Fruit fly (Drosophila melanogaster) whole organism, embryonic: ENCODE results near the gene CG10347.
A peak's percentile ranks its signal among the peaks of the same experiment; 100 is the strongest.

Experiments
- Atf-2 ChIP-seq: fragments of 200-800 bp; sonication (Bioruptor generic); optimal IDR thresholded peaks from 2 replicates; lab custom pipeline; 2016; ENCODE audit warnings: missing biosample characterization, missing genetic modification characterization
- CG10147 ChIP-seq: fragments of 200-800 bp; sonication (Bioruptor generic); optimal IDR thresholded peaks from 2 replicates; lab custom pipeline; 2019; ENCODE audit warnings: missing biosample characterization, mild to moderate bottlenecking, missing genetic modification characterization, moderate library complexity
- CG1024 ChIP-seq: fragments of 200-800 bp; sonication (Bioruptor generic); IDR thresholded peaks from 2 replicates; pipeline ENCODE4 v1.3.6; 2022; ENCODE audit warnings: missing biosample characterization, missing genetic modification characterization
- CG11398 ChIP-seq: fragments of 200-800 bp; sonication (Bioruptor generic); optimal IDR thresholded peaks from 2 replicates; lab custom pipeline; 2016; ENCODE audit warnings: missing biosample characterization, missing genetic modification characterization
- CG11560 ChIP-seq: fragments of 200-800 bp; sonication (Bioruptor generic); IDR thresholded peaks from 3 replicates; pipeline ENCODE4 v1.3.6; 2022; ENCODE audit warnings: missing biosample characterization, missing genetic modification characterization
- CG11696 ChIP-seq: fragments of 200-800 bp; sonication (Bioruptor generic); IDR thresholded peaks from 2 replicates; pipeline ENCODE4 v1.3.6; 2022; ENCODE audit warnings: missing biosample characterization, missing genetic modification characterization
- CG12071 ChIP-seq: fragments of 200-800 bp; sonication (Bioruptor generic); optimal IDR thresholded peaks from 3 replicates; lab custom pipeline; 2018; ENCODE audit warnings: missing biosample characterization, mild to moderate bottlenecking, missing genetic modification characterization
- CG12155 ChIP-seq: fragments of 200-800 bp; sonication (Bioruptor generic); optimal IDR thresholded peaks from 3 replicates; lab custom pipeline; 2016; ENCODE audit warnings: missing biosample characterization, missing genetic modification characterization
- CG13287 ChIP-seq: fragments of 200-800 bp; sonication (Bioruptor generic); IDR thresholded peaks from 2 replicates; pipeline ENCODE4 v1.3.6; 2022; ENCODE audit warnings: missing biosample characterization, missing genetic modification characterization; ENCODE audit not compliant: partially characterized antibody
- CG13894 ChIP-seq: fragments of 200-800 bp; sonication (Bioruptor generic); optimal IDR thresholded peaks from 3 replicates; lab custom pipeline; 2018; ENCODE audit warnings: missing biosample characterization, mild to moderate bottlenecking, missing genetic modification characterization, moderate library complexity
- CG14014 ChIP-seq: fragments of 200-800 bp; sonication (Bioruptor generic); IDR thresholded peaks from 2 replicates; pipeline ENCODE4 v1.3.6; 2022; ENCODE audit warnings: missing biosample characterization, missing genetic modification characterization
- CG16863 ChIP-seq: fragments of 200-800 bp; sonication (Bioruptor generic); optimal IDR thresholded peaks from 3 replicates; lab custom pipeline; 2016; ENCODE audit warnings: missing biosample characterization, missing genetic modification characterization
- CG17359 ChIP-seq: fragments of 200-800 bp; sonication (Bioruptor generic); optimal IDR thresholded peaks from 3 replicates; lab custom pipeline; 2018; ENCODE audit warnings: missing biosample characterization, mild to moderate bottlenecking, missing genetic modification characterization, moderate library complexity
- CG2120 ChIP-seq: fragments of 200-800 bp; sonication (Bioruptor generic); optimal IDR thresholded peaks from 3 replicates; lab custom pipeline; 2016; ENCODE audit warnings: missing biosample characterization, missing genetic modification characterization
- CG31224 ChIP-seq: fragments of 200-800 bp; sonication (Bioruptor generic); IDR thresholded peaks from 2 replicates; pipeline ENCODE4 v1.3.6; 2022; ENCODE audit warnings: missing biosample characterization, missing genetic modification characterization
- CG4424 ChIP-seq: fragments of 200-800 bp; sonication (Bioruptor generic); optimal IDR thresholded peaks from 3 replicates; lab custom pipeline; 2016; ENCODE audit warnings: missing biosample characterization, missing genetic modification characterization
- CG6689 ChIP-seq: fragments of 200-800 bp; sonication (Bioruptor generic); IDR thresholded peaks from 2 replicates; pipeline ENCODE4 v1.3.6; 2022; ENCODE audit warnings: missing biosample characterization, missing genetic modification characterization
- CG7556 ChIP-seq: fragments of 200-800 bp; sonication (Bioruptor generic); optimal IDR thresholded peaks from 2 replicates; lab custom pipeline; 2017; ENCODE audit warnings: missing biosample characterization, mild to moderate bottlenecking, missing genetic modification characterization
- CG7987 ChIP-seq: fragments of 200-800 bp; sonication (Bioruptor generic); optimal IDR thresholded peaks from 2 replicates; lab custom pipeline; 2018; ENCODE audit warnings: missing biosample characterization, mild to moderate bottlenecking, missing genetic modification characterization, moderate library complexity
- CG8765 ChIP-seq: fragments of 200-800 bp; sonication (Bioruptor generic); IDR thresholded peaks from 2 replicates; pipeline ENCODE4 v1.3.6; 2022; ENCODE audit warnings: missing biosample characterization, missing genetic modification characterization
- CG9437 ChIP-seq: fragments of 200-800 bp; sonication (Bioruptor generic); optimal IDR thresholded peaks from 2 replicates; lab custom pipeline; 2018; ENCODE audit warnings: missing biosample characterization, mild to moderate bottlenecking, missing genetic modification characterization
- CG9609 ChIP-seq: fragments of 200-800 bp; sonication (Bioruptor generic); optimal IDR thresholded peaks from 3 replicates; lab custom pipeline; 2016; ENCODE audit warnings: missing biosample characterization, missing genetic modification characterization
- Chrac-16 ChIP-seq: fragments of 200-800 bp; sonication (Bioruptor generic); optimal IDR thresholded peaks from 3 replicates; lab custom pipeline; 2016; ENCODE audit warnings: missing biosample characterization, missing genetic modification characterization
- CrebB ChIP-seq: fragments of 200-800 bp; sonication (Bioruptor generic); optimal IDR thresholded peaks from 3 replicates; lab custom pipeline; 2018; ENCODE audit warnings: missing biosample characterization, mild to moderate bottlenecking, missing genetic modification characterization
- D19A ChIP-seq: fragments of 200-800 bp; optimal IDR thresholded peaks from 3 replicates; lab custom pipeline; 2019; ENCODE audit warnings: missing biosample characterization, mild to moderate bottlenecking, missing genetic modification characterization, moderate library complexity
- Deaf1 ChIP-seq: fragments of 200-800 bp; optimal IDR thresholded peaks from 3 replicates; lab custom pipeline; 2019; ENCODE audit warnings: missing biosample characterization, mild to moderate bottlenecking, missing genetic modification characterization, moderate library complexity
- Doc3 ChIP-seq: fragments of 200-800 bp; sonication (Bioruptor generic); IDR thresholded peaks from 3 replicates; pipeline ENCODE4 v1.3.6; 2022; ENCODE audit warnings: missing biosample characterization, missing genetic modification characterization; ENCODE audit not compliant: partially characterized antibody
- Fer1 ChIP-seq: fragments of 200-800 bp; sonication (Bioruptor generic); optimal IDR thresholded peaks from 2 replicates; lab custom pipeline; 2017; ENCODE audit warnings: missing biosample characterization, mild to moderate bottlenecking, missing genetic modification characterization
- Fer2 ChIP-seq: fragments of 200-800 bp; sonication (Bioruptor generic); optimal IDR thresholded peaks from 2 replicates; lab custom pipeline; 2018; ENCODE audit warnings: missing biosample characterization, mild to moderate bottlenecking, missing genetic modification characterization, moderate library complexity
- Hey ChIP-seq: fragments of 200-800 bp; sonication (Bioruptor generic); optimal IDR thresholded peaks from 3 replicates; lab custom pipeline; 2018; ENCODE audit warnings: missing biosample characterization, mild to moderate bottlenecking, missing genetic modification characterization
- HmgD ChIP-seq: fragments of 200-800 bp; sonication (Bioruptor generic); optimal IDR thresholded peaks from 3 replicates; lab custom pipeline; 2016; ENCODE audit warnings: missing biosample characterization, missing genetic modification characterization
- NC2α ChIP-seq: fragments of 200-800 bp; sonication (Bioruptor generic); optimal IDR thresholded peaks from 2 replicates; lab custom pipeline; 2016; ENCODE audit warnings: missing biosample characterization, missing genetic modification characterization
- NK7.1 ChIP-seq: fragments of 200-800 bp; sonication (Bioruptor generic); optimal IDR thresholded peaks from 3 replicates; lab custom pipeline; 2016; ENCODE audit warnings: missing biosample characterization, missing genetic modification characterization
- Ptx1 ChIP-seq: fragments of 200-800 bp; sonication (Bioruptor generic); IDR thresholded peaks from 2 replicates; pipeline ENCODE4 v1.3.6; 2022; ENCODE audit warnings: missing biosample characterization, missing genetic modification characterization
- Six4 ChIP-seq: fragments of 200-800 bp; sonication (Bioruptor generic); optimal IDR thresholded peaks from 2 replicates; lab custom pipeline; 2016; ENCODE audit warnings: missing biosample characterization, missing genetic modification characterization
- Sox100B ChIP-seq: fragments of 200-800 bp; sonication (Bioruptor generic); optimal IDR thresholded peaks from 3 replicates; lab custom pipeline; 2018; ENCODE audit warnings: missing biosample characterization, mild to moderate bottlenecking, missing genetic modification characterization
- Trl ChIP-seq, 3 experiments: fragments of >200 bp in 2 of 3; fragments of 200-800 bp in 1 of 3; sonication (Bioruptor generic) in 1 of 3; optimal IDR thresholded peaks; 2 replicates in 1 of 3; 3 replicates in 2 of 3; lab custom pipeline; 2016 to 2017; ENCODE audit warnings: missing biosample characterization in 1 of 3, missing genetic modification characterization in 1 of 3
- Xbp1 ChIP-seq: fragments of 200-800 bp; sonication (Bioruptor generic); optimal IDR thresholded peaks from 3 replicates; lab custom pipeline; 2016; ENCODE audit warnings: missing biosample characterization, mild to moderate bottlenecking, missing genetic modification characterization
- al ChIP-seq: fragments of 200-800 bp; sonication (Bioruptor generic); IDR thresholded peaks from 2 replicates; pipeline ENCODE4 v1.3.6; 2022; ENCODE audit warnings: missing biosample characterization, missing genetic modification characterization
- cad ChIP-seq: fragments of >200 bp; optimal IDR thresholded peaks from 2 replicates; lab custom pipeline; 2017; ENCODE audit warnings: missing biosample characterization, missing genetic modification characterization
- crol ChIP-seq: fragments of 200-800 bp; sonication (Bioruptor generic); IDR thresholded peaks from 2 replicates; pipeline ENCODE4 v1.3.6; 2022; ENCODE audit warnings: missing biosample characterization, missing genetic modification characterization
- gsb-n ChIP-seq: fragments of 200-800 bp; sonication (Bioruptor generic); optimal IDR thresholded peaks from 3 replicates; lab custom pipeline; 2018; ENCODE audit warnings: missing biosample characterization, mild to moderate bottlenecking, missing genetic modification characterization
- hb ChIP-seq: fragments of 200-800 bp; sonication (Bioruptor generic); IDR thresholded peaks from 3 replicates; pipeline ENCODE4 v1.3.6; 2022; ENCODE audit warnings: missing biosample characterization, missing genetic modification characterization; ENCODE audit not compliant: partially characterized antibody
- luna ChIP-seq: fragments of 200-800 bp; sonication (Bioruptor generic); optimal IDR thresholded peaks from 2 replicates; lab custom pipeline; 2016; ENCODE audit warnings: missing biosample characterization, missing genetic modification characterization
- nom ChIP-seq: fragments of 200-800 bp; sonication (Bioruptor generic); optimal IDR thresholded peaks from 2 replicates; lab custom pipeline; 2017; ENCODE audit warnings: missing biosample characterization, missing genetic modification characterization, mild to moderate bottlenecking, moderate library complexity, missing genetic modification reagents
- pb ChIP-seq: fragments of 200-800 bp; sonication (Bioruptor generic); optimal IDR thresholded peaks from 3 replicates; lab custom pipeline; 2016; ENCODE audit warnings: missing biosample characterization, missing genetic modification characterization
- sisA ChIP-seq: fragments of 200-800 bp; sonication (Bioruptor generic); IDR thresholded peaks from 2 replicates; pipeline ENCODE4 v1.3.6; 2022; ENCODE audit warnings: missing biosample characterization, missing genetic modification characterization
- so ChIP-seq: fragments of 200-800 bp; sonication (Bioruptor generic); IDR thresholded peaks from 3 replicates; pipeline ENCODE4 v1.3.6; 2022; ENCODE audit warnings: missing biosample characterization, missing genetic modification characterization
- tx ChIP-seq: fragments of 200-800 bp; sonication (Bioruptor generic); optimal IDR thresholded peaks from 2 replicates; lab custom pipeline; 2016; ENCODE audit warnings: missing biosample characterization, missing genetic modification characterization
- unc-4 ChIP-seq: fragments of 200-800 bp; sonication (Bioruptor generic); IDR thresholded peaks from 2 replicates; pipeline ENCODE4 v1.3.6; 2022; ENCODE audit warnings: missing biosample characterization, missing genetic modification characterization; ENCODE audit not compliant: partially characterized antibody
- wek ChIP-seq: fragments of 200-800 bp; sonication (Bioruptor generic); optimal IDR thresholded peaks from 3 replicates; lab custom pipeline; 2018; ENCODE audit warnings: missing biosample characterization, mild to moderate bottlenecking, missing genetic modification characterization, moderate library complexity
- zen ChIP-seq: fragments of 200-800 bp; sonication (Bioruptor generic); optimal IDR thresholded peaks from 3 replicates; lab custom pipeline; 2018; ENCODE audit warnings: missing biosample characterization, mild to moderate bottlenecking, missing genetic modification characterization, moderate library complexity

Gene CG10347

dm6 chrX:11806196-11806595, 48.5 kb downstream of the CG10347 start (continued):
- TF ChIP-seq CG12071: no peak
- no peak for TF ChIP-seq zen
- no peak for TF ChIP-seq crol (GFP tag; lab: Robert Waterston, UW)
- TF ChIP-seq CG17359 (tag; lab: Kevin White, UChicago): no peak
- TF ChIP-seq CG7556: no peak
- TF ChIP-seq CG12155 (GFP tag; lab: Kevin White, UChicago): no peak
- TF ChIP-seq sisA (GFP tag; lab: Robert Waterston, UW): no peak
- no peak for TF ChIP-seq CG16863 (GFP tag; lab: Kevin White, UChicago)
- TF ChIP-seq Deaf1 (tag; lab: Kevin White, UChicago): no peak
- no peak for TF ChIP-seq Chrac-16 (GFP tag; lab: Kevin White, UChicago)
- TF ChIP-seq NK7.1 (GFP tag; lab: Kevin White, UChicago): no peak
- no peak for TF ChIP-seq CG11696 (GFP tag; lab: Robert Waterston, UW)
- TF ChIP-seq gsb-n (tag; lab: Kevin White, UChicago): no peak
- TF ChIP-seq Ptx1: 0 out of 2 replicates have a peak, but pooled peaks have one; percentile 14
- TF ChIP-seq HmgD (GFP tag; lab: Kevin White, UChicago): no peak
- TF ChIP-seq wek (GFP tag; lab: Kevin White, UChicago): no peak
- TF ChIP-seq CrebB (tag; lab: Kevin White, UChicago): no peak
- TF ChIP-seq CG11398 (GFP tag; lab: Kevin White, UChicago): no peak
- no peak for TF ChIP-seq CG8765 (GFP tag; lab: Robert Waterston, UW)
- peak; percentile 19 for TF ChIP-seq Hey
- peak; percentile 56 for TF ChIP-seq nom (GFP tag; lab: Kevin White, UChicago)
- no peak for TF ChIP-seq al (GFP tag; lab: Robert Waterston, UW)
- TF ChIP-seq luna: no peak
- no peak for TF ChIP-seq CG9437 (GFP tag; lab: Kevin White, UChicago)
- no peak for TF ChIP-seq tx (GFP tag; lab: Kevin White, UChicago)
- TF ChIP-seq D19A (tag; lab: Kevin White, UChicago): no peak
- TF ChIP-seq Doc3: no peak
- no peak for TF ChIP-seq CG10147 (GFP tag; lab: Kevin White, UChicago)
- TF ChIP-seq Fer2 (tag; lab: Kevin White, UChicago): no peak
- no peak for TF ChIP-seq CG31224 (GFP tag; lab: Robert Waterston, UW)
- TF ChIP-seq CG4424 (GFP tag; lab: Kevin White, UChicago): no peak
- no peak for TF ChIP-seq CG11560 (tag; lab: Robert Waterston, UW)
- peak; percentile 100 for TF ChIP-seq Xbp1 (GFP tag; lab: Kevin White, UChicago)
- peak; percentile 22 for TF ChIP-seq CG13894 (tag; lab: Kevin White, UChicago)
- peak; percentile 43; the same call in 1 of the 2 replicates for TF ChIP-seq CG14014
- TF ChIP-seq CG7987 (GFP tag; lab: Kevin White, UChicago): peak; percentile 24
- peak; percentile 43 for TF ChIP-seq CG2120
- TF ChIP-seq Sox100B (GFP tag; lab: Kevin White, UChicago): no peak
- TF ChIP-seq CG1024 (GFP tag; lab: Robert Waterston, UW): no peak
- TF ChIP-seq cad (GFP tag; lab: Kevin White, UChicago): no peak
- 0 out of 2 replicates have a peak, but pooled peaks have one; percentile 10 for TF ChIP-seq CG13287
- TF ChIP-seq so (GFP tag; lab: Robert Waterston, UW): no peak
- no peak for TF ChIP-seq Atf-2 (GFP tag; lab: Kevin White, UChicago)
- no peak for TF ChIP-seq CG6689 (GFP tag; lab: Robert Waterston, UW)
- TF ChIP-seq NC2α (GFP tag; lab: Kevin White, UChicago): no peak
- no peak for TF ChIP-seq Trl (optimal IDR thresholded peaks at IDR 0.05; lab: Kevin White, UChicago)
- TF ChIP-seq Trl (GFP tag; optimal IDR thresholded peaks at IDR 0.05; lab: Kevin White, UChicago): no peak
- no peak for TF ChIP-seq unc-4
- no peak for TF ChIP-seq pb
- TF ChIP-seq Six4 (GFP tag; lab: Kevin White, UChicago): no peak
- no peak for TF ChIP-seq CG9609 (GFP tag; lab: Kevin White, UChicago)
- TF ChIP-seq Fer1 (GFP tag; lab: Kevin White, UChicago): peak; percentile 17
- TF ChIP-seq hb (GFP tag; lab: Robert Waterston, UW): no peak
